In the genomic region with DNA sequence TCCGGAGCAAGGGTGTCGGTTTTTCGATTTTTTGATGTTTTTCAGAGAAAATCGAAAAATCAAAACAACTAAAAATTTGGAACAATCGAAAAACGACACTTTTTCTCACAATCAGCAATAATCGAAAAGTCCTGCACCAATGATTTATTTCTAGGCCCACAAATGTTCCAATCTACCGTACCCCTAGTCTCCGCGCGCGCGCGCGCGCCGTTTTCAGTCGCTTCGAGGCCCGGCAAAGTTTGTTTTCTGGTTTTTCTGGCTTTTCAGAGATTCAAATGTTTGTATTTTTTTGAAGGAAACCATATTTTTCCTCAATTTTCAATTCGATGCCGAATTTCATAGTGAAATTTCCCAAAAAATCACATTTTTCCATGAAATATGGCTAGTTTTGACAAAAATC, we compare ENCODE assay signal across 1 worm cellular context.
TF ChIP-seq lines count a peak whose summit lies in the region.

No protein-coding gene starts in this region.

TF ChIP-seq in whole organism, young adult, 124 proteins besides CTCF, POLR2A, EP300 and RAD21 (continued from another document):
- TF ChIP-seq die-1 (tag; optimal IDR thresholded peaks at IDR 0.05; lab: Kevin White, UChicago) (no peak), pha-4 (tag; optimal IDR thresholded peaks at IDR 0.05; lab: Kevin White, UChicago) (no peak), attf-3 (GFP tag; conservative IDR thresholded peaks at IDR 0.05; lab: Robert Waterston, UW) (no peak), unc-62 (GFP tag; optimal IDR thresholded peaks at IDR 0.05; lab: Kevin White, UChicago) (no peak), ZK185.1 (tag; optimal IDR thresholded peaks at IDR 0.05; lab: Kevin White, UChicago; ENCODE audit: poor library complexity, severe bottlenecking) (no peak), xnd-1 (tag; optimal IDR thresholded peaks at IDR 0.05; lab: Kevin White, UChicago) (peak; percentile 94), mes-4 (tag; optimal IDR thresholded peaks at IDR 0.05; lab: Kevin White, UChicago) (no peak), bed-2 (GFP tag; IDR thresholded peaks at IDR 0.05; lab: Robert Waterston, UW) (no peak), snpc-3.4 (tag; optimal IDR thresholded peaks at IDR 0.05; lab: Kevin White, UChicago) (peak; percentile 87), aptf-2 (GFP tag; conservative IDR thresholded peaks at IDR 0.05; lab: Robert Waterston, UW) (no peak), hlh-26 (GFP tag; conservative IDR thresholded peaks at IDR 0.05; lab: Robert Waterston, UW) (no peak), ekl-4 (GFP tag; IDR thresholded peaks at IDR 0.05; lab: Robert Waterston, UW) (peak; percentile 37; the same call in 1 of the 2 replicates), repo-1 (tag; optimal IDR thresholded peaks at IDR 0.05; lab: Kevin White, UChicago) (no peak), F57C9.4 (tag; optimal IDR thresholded peaks at IDR 0.05; lab: Kevin White, UChicago) (no peak), cebp-1 (GFP tag; IDR thresholded peaks at IDR 0.05; lab: Robert Waterston, UW) (no peak), cebp-1 (tag; optimal IDR thresholded peaks at IDR 0.05; lab: Kevin White, UChicago) (no peak), hmg-20 (GFP tag; IDR thresholded peaks at IDR 0.05; lab: Robert Waterston, UW) (no peak), D2030.7 (GFP tag; IDR thresholded peaks at IDR 0.05; lab: Robert Waterston, UW) (peak; percentile 91), lir-1 (GFP tag; conservative IDR thresholded peaks at IDR 0.05; lab: Robert Waterston, UW) (no peak; the same call in 1 of the 2 replicates), snpc-1.1 (tag; optimal IDR thresholded peaks at IDR 0.05; lab: Kevin White, UChicago; ENCODE audit: insufficient read depth) (no peak), B0336.3 (GFP tag; IDR thresholded peaks at IDR 0.05; lab: Robert Waterston, UW) (peak; percentile 64; the same call in 1 of the 2 replicates), attf-5 (GFP tag; optimal IDR thresholded peaks at IDR 0.05; lab: Kevin White, UChicago) (no peak), madf-3 (GFP tag; IDR thresholded peaks at IDR 0.05; lab: Robert Waterston, UW) (peak; percentile 88), ztf-22 (GFP tag; optimal IDR thresholded peaks at IDR 0.05; lab: Kevin White, UChicago) (no peak), nhr-80 (tag; optimal IDR thresholded peaks at IDR 0.05; lab: Kevin White, UChicago) (no peak), Y95B8A.8 (GFP tag; IDR thresholded peaks at IDR 0.05; lab: Robert Waterston, UW) (peak; percentile 86), F49E8.2 (tag; optimal IDR thresholded peaks at IDR 0.05; lab: Kevin White, UChicago; ENCODE audit: insufficient read depth) (peak; percentile 49), rpc-1 (optimal IDR thresholded peaks at IDR 0.05; lab: Kevin White, UChicago) (no peak), rpc-1 (tag; optimal IDR thresholded peaks at IDR 0.05; lab: Kevin White, UChicago) (no peak), let-526 (GFP tag; IDR thresholded peaks at IDR 0.05; lab: Robert Waterston, UW) (no peak), mcd-1 (GFP tag; IDR thresholded peaks at IDR 0.05; lab: Robert Waterston, UW) (peak; percentile 64), ztf-26 (tag; optimal IDR thresholded peaks at IDR 0.05; lab: Kevin White, UChicago) (no peak), let-607 (tag; optimal IDR thresholded peaks at IDR 0.05; lab: Kevin White, UChicago) (no peak), pbrm-1 (GFP tag; IDR thresholded peaks at IDR 0.05; lab: Robert Waterston, UW) (no peak), attf-6 (GFP tag; IDR thresholded peaks at IDR 0.05; lab: Robert Waterston, UW) (peak; percentile 61; the same call in 1 of the 2 replicates), zfh-2 (GFP tag; conservative IDR thresholded peaks at IDR 0.05; lab: Robert Waterston, UW) (peak; percentile 65), aptf-3 (GFP tag; IDR thresholded peaks at IDR 0.05; lab: Robert Waterston, UW) (no peak), zim-3 (tag; optimal IDR thresholded peaks at IDR 0.05; lab: Kevin White, UChicago) (no peak), fkh-3 (tag; optimal IDR thresholded peaks at IDR 0.05; lab: Kevin White, UChicago) (no peak), B0035.1 (tag; optimal IDR thresholded peaks at IDR 0.05; lab: Kevin White, UChicago) (no peak), madf-6 (GFP tag; IDR thresholded peaks at IDR 0.05; lab: Robert Waterston, UW) (peak; percentile 100), hsf-1 (GFP tag; IDR thresholded peaks at IDR 0.05; lab: Robert Waterston, UW) (peak; percentile 83), unc-130 (GFP tag; optimal IDR thresholded peaks at IDR 0.05; lab: Kevin White, UChicago) (no peak), F22D6.2 (tag; optimal IDR thresholded peaks at IDR 0.05; lab: Kevin White, UChicago) (no peak), B0019.2 (GFP tag; conservative IDR thresholded peaks at IDR 0.05; lab: Robert Waterston, UW) (peak; percentile 76; the same call in 1 of the 2 replicates)
TF ChIP-seq in whole organism, young adult: peak in this region for 34.
